Worm (Caenorhabditis elegans): ENCODE measurements around the gene srt-33.
"Not testable (repeated sequence)": the region's sequence is repeated elsewhere in the genome, so short reads cannot be mapped to it uniquely, and the experiment has no call there.

srt-33 gene

DNA sequence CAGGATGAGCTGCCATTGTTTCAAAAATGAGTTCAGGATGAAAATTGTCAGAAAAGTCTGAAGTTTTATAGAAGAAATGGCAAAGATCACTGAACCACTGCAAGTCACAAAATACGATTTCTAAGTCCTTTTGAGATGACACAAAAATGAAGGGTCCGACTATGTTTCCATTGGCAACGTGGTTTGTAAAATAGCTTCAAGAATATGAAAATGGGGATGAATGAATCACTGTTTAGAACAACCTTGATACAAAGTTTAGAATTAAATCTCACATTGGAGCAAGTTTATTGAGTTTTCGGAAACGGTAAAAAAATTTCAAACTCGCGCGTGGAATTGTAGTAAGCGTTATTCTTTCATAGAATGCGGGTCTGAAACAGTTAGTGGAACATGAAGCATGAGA is 31.4 kb upstream of the srt-33 start, which contains the start of gene ddn-3:
Gene ddn-3 (minus strand): TSS at position 101 of the 400 bp plus-strand sequence.
- TF ChIP-seq Y116A8C.19 (tag; optimal IDR thresholded peaks at IDR 0.05; ENCODE audit: borderline replicate concordance) = no peak
- no peak for TF ChIP-seq lin-14 (GFP tag; optimal IDR thresholded peaks at IDR 0.05)
- no peak for TF ChIP-seq C04F5.9 (tag; optimal IDR thresholded peaks at IDR 0.05)
- TF ChIP-seq ets-5 (GFP tag; IDR thresholded peaks at IDR 0.05) = no peak
- TF ChIP-seq snu-23 (GFP tag; optimal IDR thresholded peaks at IDR 0.05) = no peak
- TF ChIP-seq pax-3 (tag; optimal IDR thresholded peaks at IDR 0.05) = no peak
- no peak for TF ChIP-seq ztf-11 (tag; optimal IDR thresholded peaks at IDR 0.05)
- TF ChIP-seq fkh-4 (tag; optimal IDR thresholded peaks at IDR 0.05; ENCODE audit: borderline replicate concordance) = no peak
- no peak for TF ChIP-seq nhr-85 (tag)
- TF ChIP-seq unc-30 (tag; optimal IDR thresholded peaks at IDR 0.05) = no peak
- TF ChIP-seq nhr-84 (tag; optimal IDR thresholded peaks at IDR 0.05) = no peak
- no peak for TF ChIP-seq lir-3 (tag; optimal IDR thresholded peaks at IDR 0.05; ENCODE audit: poor library complexity)
- TF ChIP-seq nhr-90 (tag; optimal IDR thresholded peaks at IDR 0.05; ENCODE audit: poor library complexity) = no peak
- TF ChIP-seq xbp-1 (tag; optimal IDR thresholded peaks at IDR 0.05) = no peak
- TF ChIP-seq F16B12.6 (tag; optimal IDR thresholded peaks at IDR 0.05) = no peak
- TF ChIP-seq nhr-77 (tag; optimal IDR thresholded peaks at IDR 0.05) = no peak
- no peak for TF ChIP-seq aly-2 (tag; optimal IDR thresholded peaks at IDR 0.05)
- no peak for TF ChIP-seq sup-37 (GFP tag; optimal IDR thresholded peaks at IDR 0.05)
- no peak for TF ChIP-seq sptf-1 (tag; optimal IDR thresholded peaks at IDR 0.05)

DNA sequence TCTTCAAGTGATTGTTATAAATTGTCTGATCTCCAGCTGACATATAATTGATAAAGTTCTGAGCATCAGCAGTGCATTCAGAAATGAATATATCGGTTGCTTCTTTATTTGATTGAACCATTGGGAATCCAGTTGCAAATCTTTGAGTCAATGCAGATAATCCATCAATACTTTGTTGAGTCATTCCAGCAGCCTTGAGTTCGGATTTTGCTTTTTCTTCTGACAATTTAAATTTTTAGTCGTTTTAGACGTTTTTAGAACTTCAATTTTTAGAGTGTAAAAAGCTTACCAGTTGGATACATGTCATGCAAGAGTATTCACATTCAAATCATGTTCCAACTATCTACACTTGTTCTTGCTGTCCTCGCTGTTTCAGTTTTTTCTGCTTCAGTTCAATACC is 30.0 kb upstream of the srt-33 start, which contains the start of gene F14D7.14:
Gene F14D7.14 (plus strand): TSS at position 301 of the 400 bp plus-strand sequence.
- TF ChIP-seq snpc-4 (tag; optimal IDR thresholded peaks at IDR 0.05); swsn-7 (tag; optimal IDR thresholded peaks at IDR 0.05); dpl-1 (GFP tag; optimal IDR thresholded peaks at IDR 0.05): not testable (repeated sequence)

DNA sequence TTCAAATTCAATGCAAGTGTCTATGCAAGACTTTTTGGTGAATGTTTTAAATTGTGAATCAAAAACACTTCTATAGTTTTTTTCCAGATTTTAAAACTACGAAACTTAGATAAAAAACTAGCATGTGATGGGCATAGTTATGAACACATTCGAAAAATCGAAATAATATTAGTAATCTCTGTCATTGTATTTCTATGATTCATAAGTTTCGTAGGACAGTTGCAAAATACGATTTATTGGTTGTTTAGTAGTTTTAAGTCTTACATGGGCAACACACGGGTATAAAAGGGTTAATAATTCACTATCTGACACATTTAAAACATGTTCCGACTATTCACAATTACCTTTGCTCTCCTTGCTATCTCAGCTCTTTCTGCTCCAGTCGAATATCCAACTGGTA is 28.5 kb upstream of the srt-33 start, which contains the start of gene spig-5:
Gene spig-5 (plus strand): TSS at position 301 of the 400 bp plus-strand sequence.
- TF ChIP-seq tbx-2 (tag; optimal IDR thresholded peaks at IDR 0.05); unc-130 (tag; optimal IDR thresholded peaks at IDR 0.05); unc-98 (GFP tag; IDR thresholded peaks at IDR 0.05): not testable (repeated sequence)

DNA sequence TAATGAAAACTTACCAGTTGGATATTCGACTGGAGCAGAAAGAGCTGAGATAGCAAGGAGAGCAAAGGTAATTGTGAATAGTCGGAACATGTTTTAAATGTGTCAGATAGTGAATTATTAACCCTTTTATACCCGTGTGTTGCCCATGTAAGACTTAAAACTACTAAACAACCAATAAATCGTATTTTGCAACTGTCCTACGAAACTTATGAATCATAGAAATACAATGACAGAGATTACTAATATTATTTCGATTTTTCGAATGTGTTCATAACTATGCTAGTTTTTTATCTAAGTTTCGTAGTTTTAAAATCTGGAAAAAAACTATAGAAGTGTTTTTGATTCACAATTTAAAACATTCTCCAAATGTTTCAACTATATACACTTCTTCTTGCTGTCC is 27.1 kb upstream of the srt-33 start, which contains the start of gene spig-4:
Gene spig-4 (minus strand): TSS at position 101 of the 400 bp plus-strand sequence.
- TF ChIP-seq nhr-11, rnt-1, vab-15 (tag; optimal IDR thresholded peaks at IDR 0.05): not testable (repeated sequence)

DNA sequence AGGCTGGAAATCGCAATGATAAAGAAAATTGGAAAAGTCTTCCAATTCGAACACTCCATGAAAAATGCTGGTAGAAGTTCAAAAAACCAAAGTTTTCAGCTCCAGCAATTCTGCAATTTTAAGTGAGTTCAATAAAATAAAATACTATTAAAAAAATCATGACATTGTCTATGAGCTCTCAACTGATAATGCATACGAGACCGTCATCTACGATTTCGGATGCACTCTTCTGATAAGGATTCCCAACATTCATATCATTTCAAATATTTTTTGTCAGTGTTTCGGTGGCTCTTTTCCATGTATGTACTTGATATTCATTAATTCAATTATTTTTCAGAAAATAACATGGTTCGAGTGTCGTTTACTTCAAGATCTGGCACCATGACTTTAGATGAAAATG is 21.4 kb upstream of the srt-33 start, which contains the start of gene F14D7.6:
Gene F14D7.6 (plus strand): TSS at position 338 of the 400 bp plus-strand sequence.
- TF ChIP-seq elt-2 (tag; optimal IDR thresholded peaks at IDR 0.05) (peak; percentile 4), ztf-4 (tag; optimal IDR thresholded peaks at IDR 0.05) (no peak)

DNA sequence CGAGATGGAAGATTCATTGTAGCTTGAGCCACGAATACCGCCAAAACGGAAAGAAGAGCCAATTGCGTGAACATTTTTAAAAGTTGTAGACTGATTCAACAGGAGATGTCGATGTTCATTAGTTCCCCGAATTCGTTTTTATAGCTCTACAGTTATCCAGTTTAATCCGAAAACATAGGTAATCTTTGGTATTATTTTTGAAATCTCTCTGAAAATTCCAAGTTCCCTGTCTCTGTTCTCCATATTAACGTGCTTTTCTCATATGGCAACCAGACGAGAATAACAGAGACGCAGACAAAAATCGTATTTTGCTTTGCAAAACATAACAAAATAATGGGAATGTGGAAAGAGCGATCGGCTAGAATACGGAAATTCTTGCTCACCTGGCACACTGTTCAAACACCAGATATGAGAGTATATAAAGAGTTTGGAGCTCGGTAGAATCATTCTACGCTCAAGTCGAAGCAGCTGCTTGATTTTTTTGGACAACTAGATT is 19.9 kb upstream of the srt-33 start, which contains the start of the genes spig-3 and F14D7.12:
Gene spig-3 (minus strand): TSS at position 101 of the 496 bp plus-strand sequence.
Gene F14D7.12 (plus strand): TSS at position 446 of the 496 bp plus-strand sequence.
- no peak for TF ChIP-seq skn-1 (tag; optimal IDR thresholded peaks at IDR 0.05)
- no peak for TF ChIP-seq snu-23 (GFP tag; optimal IDR thresholded peaks at IDR 0.05)
- no peak for TF ChIP-seq vab-15 (tag; optimal IDR thresholded peaks at IDR 0.05)
- TF ChIP-seq nhr-20 (tag; optimal IDR thresholded peaks at IDR 0.05) = no peak
- no peak for TF ChIP-seq zag-1 (tag; optimal IDR thresholded peaks at IDR 0.05)
- TF ChIP-seq efl-1 (optimal IDR thresholded peaks at IDR 0.05) = no peak
- peak in 1 of 2 experiments; percentile 49 for TF ChIP-seq efl-1 (GFP tag; optimal IDR thresholded peaks at IDR 0.05 in 1 of 2)
- no peak for TF ChIP-seq fkh-10 (GFP tag; optimal IDR thresholded peaks at IDR 0.05)

All from whole organism, L1 larva.